Worm (Caenorhabditis elegans): ENCODE data around the gene sri-50.

ce11 chrII:3225200-3225599 is 21.7 kb downstream of the sri-50 start, which contains the start of gene ZC239.16:
- TF ChIP-seq hlh-15 (tag; optimal IDR thresholded peaks at IDR 0.05) (no peak), ceh-19 (GFP tag; optimal IDR thresholded peaks at IDR 0.05) (no peak), hlh-13 (GFP tag; optimal IDR thresholded peaks at IDR 0.05) (no peak), nfya-1 (tag; optimal IDR thresholded peaks at IDR 0.05) (no peak), pha-4 (tag; optimal IDR thresholded peaks at IDR 0.05) (no peak), sox-4 (tag; optimal IDR thresholded peaks at IDR 0.05) (no peak), F13H6.1 (tag; optimal IDR thresholded peaks at IDR 0.05) (no peak), fkh-10 (GFP tag; optimal IDR thresholded peaks at IDR 0.05) (no peak), ama-1 (optimal IDR thresholded peaks at IDR 0.05) (no peak), ceh-30 (tag; optimal IDR thresholded peaks at IDR 0.05) (no peak)

Measured in whole organism, late embryonic.